Worm (Caenorhabditis elegans): ENCODE results near the gene H40L08.9.

DNA sequence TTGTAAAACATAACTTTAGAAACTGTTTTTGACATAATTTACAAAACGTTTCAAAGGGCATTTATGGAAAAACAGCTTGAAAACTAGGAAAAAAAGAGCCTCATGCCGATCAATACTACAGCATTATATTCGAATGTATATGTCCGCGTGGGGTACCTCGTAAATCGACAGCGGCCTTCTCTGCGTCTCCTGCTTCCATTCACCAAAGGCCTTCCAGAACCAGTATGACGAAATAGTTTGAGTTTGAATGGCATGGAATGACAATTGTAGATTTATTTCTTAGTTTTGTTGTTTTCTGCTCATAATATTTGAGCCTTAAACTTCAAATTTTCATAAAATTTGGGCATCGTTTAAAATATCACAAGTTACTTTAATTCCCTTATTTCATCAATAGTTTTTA is 30.9 kb downstream of the H40L08.9 start:
- TF ChIP-seq che-1 (tag; optimal IDR thresholded peaks at IDR 0.05), result no peak
- no peak for TF ChIP-seq nfya-1 (tag; optimal IDR thresholded peaks at IDR 0.05)
- TF ChIP-seq K09A11.1 (tag; optimal IDR thresholded peaks at IDR 0.05; ENCODE audit: insufficient read depth), result no peak
- TF ChIP-seq pros-1 (tag; optimal IDR thresholded peaks at IDR 0.05), result no peak
- TF ChIP-seq syd-9 (tag; optimal IDR thresholded peaks at IDR 0.05), result no peak
- no peak for TF ChIP-seq tbx-7 (tag; optimal IDR thresholded peaks at IDR 0.05)
- no peak for TF ChIP-seq fkh-10 (GFP tag; optimal IDR thresholded peaks at IDR 0.05)
- no peak for TF ChIP-seq sox-2 (GFP tag; IDR thresholded peaks at IDR 0.05)
- TF ChIP-seq nhr-11 (tag; optimal IDR thresholded peaks at IDR 0.05), result no peak
- no peak for TF ChIP-seq rnt-1 (tag; optimal IDR thresholded peaks at IDR 0.05)
- no peak for TF ChIP-seq unc-3 (GFP tag; conservative IDR thresholded peaks at IDR 0.05)
- TF ChIP-seq unc-3 (tag; optimal IDR thresholded peaks at IDR 0.05), result no peak
- TF ChIP-seq unc-86 (tag; optimal IDR thresholded peaks at IDR 0.05), result no peak
- TF ChIP-seq pha-4 (tag; optimal IDR thresholded peaks at IDR 0.05), result no peak

Data from whole organism, late embryonic.